Worm (Caenorhabditis elegans) whole organism, young adult: ENCODE measurements around the gene nhr-124.

Experiments used
- F10E7.11 ChIP-seq: sonication (generic microtip); optimal IDR thresholded peaks from 2 replicates; lab custom pipeline; 2017; ENCODE audit warnings: mild to moderate bottlenecking, missing genetic modification characterization, moderate library complexity, missing compliant biosample characterization
- F23B12.7 ChIP-seq: sonication (generic microtip); optimal IDR thresholded peaks from 2 replicates; lab custom pipeline; 2017; ENCODE audit warnings: missing genetic modification characterization, mild to moderate bottlenecking, missing compliant biosample characterization, antibody characterized with exemption, moderate library complexity; ENCODE audit not compliant: insufficient read depth
- F33H1.4 ChIP-seq: fragments of 200-800 bp; sonication (Bioruptor generic); IDR thresholded peaks from 2 replicates; pipeline ENCODE4 v1.3.6; 2022; ENCODE audit warnings: missing genetic modification reagents, missing genetic modification characterization, missing compliant biosample characterization
- F49E8.2 ChIP-seq: sonication (generic microtip); optimal IDR thresholded peaks from 3 replicates; lab custom pipeline; 2017; ENCODE audit warnings: missing genetic modification characterization, mild to moderate bottlenecking, missing compliant biosample characterization, antibody characterized with exemption, moderate library complexity; ENCODE audit not compliant: insufficient read depth
- Y56A3A.18 ChIP-seq: fragments of 200-800 bp; sonication (Bioruptor generic); IDR thresholded peaks from 2 replicates; pipeline ENCODE4 v1.3.6; 2022; ENCODE audit warnings: missing genetic modification reagents, missing genetic modification characterization, missing compliant biosample characterization
- ZK185.1 ChIP-seq: sonication (generic microtip); optimal IDR thresholded peaks from 2 replicates; lab custom pipeline; 2016; ENCODE audit warnings: mild to moderate bottlenecking, missing genetic modification characterization, missing compliant biosample characterization; ENCODE audit not compliant: poor library complexity, severe bottlenecking
- akir-1 ChIP-seq: fragments of 200-800 bp; sonication (Bioruptor generic); optimal IDR thresholded peaks from 2 replicates; lab custom pipeline; 2018; ENCODE audit warnings: mild to moderate bottlenecking, missing genetic modification characterization, moderate library complexity, missing compliant biosample characterization
- aptf-3 ChIP-seq: fragments of 200-800 bp; sonication (Bioruptor generic); IDR thresholded peaks from 2 replicates; pipeline ENCODE4 v1.3.6; 2022; ENCODE audit warnings: missing genetic modification characterization, missing compliant biosample characterization
- atf-7 ChIP-seq: sonication (generic microtip); optimal IDR thresholded peaks from 2 replicates; lab custom pipeline; 2017; ENCODE audit warnings: mild to moderate bottlenecking, missing genetic modification characterization, missing compliant biosample characterization
- attf-3 ChIP-seq: fragments of 200-800 bp; sonication (Bioruptor generic); conservative IDR thresholded peaks from 2 replicates; pipeline ENCODE4 v1.3.6; 2022; ENCODE audit warnings: missing genetic modification reagents, missing genetic modification characterization, missing compliant biosample characterization
- ceh-27 ChIP-seq: fragments of 200-800 bp; sonication (Bioruptor generic); optimal IDR thresholded peaks from 2 replicates; lab custom pipeline; 2018; ENCODE audit warnings: mild to moderate bottlenecking, missing genetic modification characterization, moderate library complexity, missing compliant biosample characterization
- ceh-79 ChIP-seq: sonication (generic microtip); optimal IDR thresholded peaks from 2 replicates; lab custom pipeline; 2017; ENCODE audit warnings: mild to moderate bottlenecking, missing genetic modification characterization, missing compliant biosample characterization
- ceh-91 ChIP-seq: fragments of 200-800 bp; sonication (Bioruptor generic); IDR thresholded peaks from 2 replicates; pipeline ENCODE4 v1.3.6; 2022; ENCODE audit warnings: missing genetic modification reagents, missing genetic modification characterization, missing compliant biosample characterization
- chd-7 ChIP-seq: sonication (generic microtip); optimal IDR thresholded peaks from 2 replicates; lab custom pipeline; 2016; ENCODE audit warnings: mild to moderate bottlenecking, missing genetic modification characterization, moderate library complexity, missing compliant biosample characterization
- efl-1 ChIP-seq: fragments of 150-350 bp; optimal IDR thresholded peaks from 2 replicates; lab custom pipeline; 2014; ENCODE audit warnings: missing biosample characterization, missing genetic modification reagents, missing genetic modification characterization
- egl-44 ChIP-seq: fragments of 200-800 bp; sonication (Bioruptor generic); IDR thresholded peaks from 2 replicates; pipeline ENCODE4 v1.3.6; 2022; ENCODE audit warnings: missing genetic modification reagents, missing genetic modification characterization, missing compliant biosample characterization
- egrh-3 ChIP-seq: fragments of 200-800 bp; sonication (Bioruptor generic); IDR thresholded peaks from 2 replicates; pipeline ENCODE4 v1.3.6; 2022; ENCODE audit warnings: missing genetic modification reagents, missing genetic modification characterization, missing compliant biosample characterization
- him-1 ChIP-seq: sonication (generic microtip); optimal IDR thresholded peaks from 2 replicates; lab custom pipeline; 2016; ENCODE audit warnings: missing genotype, missing genetic modification reagents, missing genetic modification characterization, missing compliant biosample characterization
- hlh-12 ChIP-seq: sonication (generic microtip); optimal IDR thresholded peaks from 2 replicates; lab custom pipeline; 2016; ENCODE audit warnings: missing genetic modification characterization, missing compliant biosample characterization
- hlh-26 ChIP-seq: fragments of 200-800 bp; sonication (Bioruptor generic); conservative IDR thresholded peaks from 2 replicates; pipeline ENCODE4 v1.3.6; 2022; ENCODE audit warnings: missing genetic modification reagents, missing genetic modification characterization, missing compliant biosample characterization
- hsf-1 ChIP-seq: fragments of 200-800 bp; sonication (Bioruptor generic); IDR thresholded peaks from 2 replicates; pipeline ENCODE4 v1.3.6; 2022; ENCODE audit warnings: missing genetic modification reagents, missing genetic modification characterization, missing compliant biosample characterization
- lag-1 ChIP-seq: fragments of 200-800 bp; sonication (Bioruptor generic); IDR thresholded peaks from 2 replicates; pipeline ENCODE4 v1.3.6; 2022; ENCODE audit warnings: missing genetic modification reagents, missing genetic modification characterization, missing compliant biosample characterization
- let-526 ChIP-seq: fragments of 200-800 bp; sonication (Bioruptor generic); IDR thresholded peaks from 2 replicates; pipeline ENCODE4 v1.3.6; 2022; ENCODE audit warnings: missing genetic modification reagents, missing genetic modification characterization, missing compliant biosample characterization
- lsl-1 ChIP-seq: fragments of 200-800 bp; sonication (Bioruptor generic); optimal IDR thresholded peaks from 2 replicates; lab custom pipeline; 2018; ENCODE audit warnings: mild to moderate bottlenecking, missing genetic modification characterization, moderate library complexity, missing compliant biosample characterization
- madf-3 ChIP-seq: fragments of 200-800 bp; sonication (Bioruptor generic); IDR thresholded peaks from 2 replicates; pipeline ENCODE4 v1.3.6; 2022; ENCODE audit warnings: missing genetic modification reagents, missing genetic modification characterization, missing compliant biosample characterization
- madf-6 ChIP-seq: fragments of 200-800 bp; sonication (Bioruptor generic); IDR thresholded peaks from 2 replicates; pipeline ENCODE4 v1.3.6; 2022; ENCODE audit warnings: missing genetic modification reagents, missing genetic modification characterization, missing compliant biosample characterization
- madf-8 ChIP-seq: fragments of 200-800 bp; sonication (Bioruptor generic); conservative IDR thresholded peaks from 2 replicates; pipeline ENCODE4 v1.3.6; 2022; ENCODE audit warnings: missing genetic modification reagents, missing genetic modification characterization, missing compliant biosample characterization
- mcd-1 ChIP-seq: fragments of 200-800 bp; sonication (Bioruptor generic); IDR thresholded peaks from 2 replicates; pipeline ENCODE4 v1.3.6; 2022; ENCODE audit warnings: missing genetic modification reagents, missing genetic modification characterization, missing compliant biosample characterization
- nfya-1 ChIP-seq: sonication (generic microtip); optimal IDR thresholded peaks from 2 replicates; lab custom pipeline; 2017; ENCODE audit warnings: antibody characterized with exemption, missing compliant biosample characterization, missing genetic modification characterization, borderline replicate concordance; ENCODE audit not compliant: insufficient read depth
- nfya-2 ChIP-seq: fragments of 200-800 bp; sonication (Bioruptor generic); IDR thresholded peaks from 2 replicates; pipeline ENCODE4 v1.3.6; 2022; ENCODE audit warnings: missing genetic modification reagents, missing genetic modification characterization, missing compliant biosample characterization
- nfyb-1 ChIP-seq: fragments of 200-800 bp; sonication (Bioruptor generic); IDR thresholded peaks from 2 replicates; pipeline ENCODE4 v1.3.6; 2022; ENCODE audit warnings: missing genetic modification reagents, missing genetic modification characterization, missing compliant biosample characterization
- nhr-120 ChIP-seq: fragments of 200-800 bp; sonication (Bioruptor generic); IDR thresholded peaks from 2 replicates; pipeline ENCODE4 v1.3.6; 2022; ENCODE audit warnings: missing genetic modification characterization, missing compliant biosample characterization
- repo-1 ChIP-seq: sonication (generic microtip); optimal IDR thresholded peaks from 2 replicates; lab custom pipeline; 2017; ENCODE audit warnings: mild to moderate bottlenecking, missing genetic modification characterization, missing compliant biosample characterization
- sptf-2 ChIP-seq: fragments of 200-800 bp; sonication (Bioruptor generic); optimal IDR thresholded peaks from 2 replicates; lab custom pipeline; 2018; ENCODE audit warnings: mild to moderate bottlenecking, missing genetic modification characterization, missing compliant biosample characterization
- zim-3 ChIP-seq: sonication (generic microtip); optimal IDR thresholded peaks from 2 replicates; lab custom pipeline; 2017; ENCODE audit warnings: mild to moderate bottlenecking, missing genetic modification characterization, moderate library complexity, missing compliant biosample characterization
- ztf-18 ChIP-seq: sonication (generic microtip); optimal IDR thresholded peaks from 2 replicates; lab custom pipeline; 2016; ENCODE audit warnings: missing genotype, mild to moderate bottlenecking, missing genetic modification characterization, missing compliant biosample characterization
- ztf-22 ChIP-seq: fragments of 200-800 bp; sonication (Bioruptor generic); optimal IDR thresholded peaks from 2 replicates; lab custom pipeline; 2018; ENCODE audit warnings: mild to moderate bottlenecking, missing genetic modification characterization, moderate library complexity, missing compliant biosample characterization
- ztf-25 ChIP-seq: fragments of 200-800 bp; sonication (Bioruptor generic); IDR thresholded peaks from 2 replicates; pipeline ENCODE4 v1.3.6; 2022; ENCODE audit warnings: missing genetic modification reagents, missing genetic modification characterization, missing compliant biosample characterization
- ztf-26 ChIP-seq: sonication (generic microtip); optimal IDR thresholded peaks from 2 replicates; lab custom pipeline; 2017; ENCODE audit warnings: missing genetic modification characterization, missing compliant biosample characterization

The nhr-124 gene

DNA sequence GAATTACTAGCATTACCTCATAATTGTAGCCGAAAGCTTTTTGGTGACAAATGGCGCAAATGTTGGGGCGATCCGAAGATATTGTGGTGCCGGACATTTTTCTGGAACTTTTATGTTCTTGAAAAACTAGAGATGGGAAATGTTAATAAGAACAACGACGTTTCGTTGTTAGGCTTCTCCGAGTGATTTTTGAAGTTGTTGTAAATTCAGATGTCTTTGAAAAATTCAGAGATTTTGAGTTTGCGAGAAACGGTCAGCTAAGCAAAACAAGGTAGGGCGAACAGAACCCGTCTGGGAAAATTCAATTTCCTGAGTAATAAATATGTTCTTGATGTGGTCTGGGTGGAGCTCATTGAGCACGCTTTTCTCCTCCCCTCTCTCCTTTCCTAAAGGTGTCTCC is at the start of gene nhr-124:
TSS of gene nhr-124 (minus strand) at position 101 of the 400 bp plus-strand sequence.
- TF ChIP-seq madf-8 (GFP tag; lab: Robert Waterston, UW) (no peak), F49E8.2 (no peak), chd-7 (tag; lab: Kevin White, UChicago) (no peak), madf-6 (GFP tag; lab: Robert Waterston, UW) (no peak), hlh-12 (no peak), efl-1 (GFP tag; lab: Kevin White, UChicago) (no peak), madf-3 (GFP tag; lab: Robert Waterston, UW) (no peak), him-1 (tag; lab: Kevin White, UChicago) (no peak), mcd-1 (GFP tag; lab: Robert Waterston, UW) (no peak), ztf-18 (tag; lab: Kevin White, UChicago) (no peak), nfyb-1 (GFP tag; lab: Robert Waterston, UW) (no peak), lsl-1 (GFP tag; lab: Kevin White, UChicago) (no peak), nhr-120 (GFP tag; lab: Robert Waterston, UW) (no peak)

DNA sequence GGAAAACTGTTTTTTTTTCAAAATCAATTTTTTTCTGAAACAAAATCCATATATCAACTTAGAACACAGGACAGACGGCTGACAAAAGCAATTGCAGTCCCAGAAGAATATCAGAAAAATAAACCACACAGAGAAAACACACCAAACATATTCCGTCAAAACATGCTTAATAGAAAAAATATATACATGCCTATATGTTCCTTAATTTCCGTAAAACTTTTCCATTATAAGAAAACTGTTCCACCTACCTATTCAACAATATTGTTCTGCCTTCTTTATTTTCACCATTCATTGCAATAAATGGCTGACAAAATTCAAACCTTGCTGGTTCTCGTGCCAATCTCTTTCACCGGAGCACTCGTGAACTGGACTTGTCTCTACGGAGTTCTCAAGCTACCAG is 45.3 kb upstream of the nhr-124 start, which contains the start of gene srx-63:
TSS of gene srx-63 (plus strand) at position 301 of the 400 bp plus-strand sequence.
- TF ChIP-seq sptf-2 (GFP tag; lab: Kevin White, UChicago) (no peak), ceh-79 (tag; lab: Kevin White, UChicago) (no peak), ztf-26 (no peak), zim-3 (tag; lab: Kevin White, UChicago) (no peak), ztf-25 (no peak), egl-44 (GFP tag; lab: Robert Waterston, UW) (no peak), ztf-22 (no peak), akir-1 (no peak)

DNA sequence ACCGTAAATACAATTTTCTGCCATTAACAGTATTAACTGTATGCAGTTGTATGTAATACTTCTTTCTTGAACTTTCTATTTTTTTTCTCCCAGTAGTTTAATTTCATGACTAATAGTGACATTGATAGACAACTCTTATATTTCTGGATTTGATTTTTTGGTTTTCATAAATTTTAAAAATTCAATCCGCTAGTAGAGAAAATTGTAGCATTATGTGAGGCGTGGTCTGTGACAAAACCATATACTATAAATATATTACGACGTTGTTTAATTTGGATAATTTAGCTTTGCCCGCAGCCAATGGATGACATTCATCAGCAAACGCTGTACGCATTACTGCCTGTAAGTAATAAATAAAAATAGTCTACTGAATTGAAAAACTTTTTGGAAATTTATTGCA is 43.1 kb upstream of the nhr-124 start, which contains the start of gene srx-64:
TSS of gene srx-64 (plus strand) at position 301 of the 400 bp plus-strand sequence.
- no peak for TF ChIP-seq let-526
- no peak for TF ChIP-seq repo-1 (tag; lab: Kevin White, UChicago)
- no peak for TF ChIP-seq F10E7.11 (tag; lab: Kevin White, UChicago)
- no peak for TF ChIP-seq ceh-27 (GFP tag; lab: Kevin White, UChicago)
- no peak for TF ChIP-seq Y56A3A.18 (GFP tag; lab: Robert Waterston, UW)
- no peak for TF ChIP-seq ceh-91 (GFP tag; lab: Robert Waterston, UW)
- TF ChIP-seq hlh-26 (GFP tag; lab: Robert Waterston, UW): no peak
- no peak for TF ChIP-seq F49E8.2
- TF ChIP-seq ZK185.1 (tag; lab: Kevin White, UChicago): no peak
- no peak for TF ChIP-seq aptf-3 (GFP tag; lab: Robert Waterston, UW)
- TF ChIP-seq lag-1 (GFP tag; lab: Robert Waterston, UW): no peak
- TF ChIP-seq nfya-2 (GFP tag; lab: Robert Waterston, UW): no peak
- no peak for TF ChIP-seq nfya-1 (tag; lab: Kevin White, UChicago)
- no peak for TF ChIP-seq egrh-3 (GFP tag; lab: Robert Waterston, UW)
- TF ChIP-seq F23B12.7 (tag; lab: Kevin White, UChicago): no peak
- no peak for TF ChIP-seq atf-7 (tag; lab: Kevin White, UChicago)
- no peak for TF ChIP-seq hsf-1 (GFP tag; lab: Robert Waterston, UW)
- no peak for TF ChIP-seq F33H1.4
- no peak for TF ChIP-seq madf-6 (GFP tag; lab: Robert Waterston, UW)
- no peak for TF ChIP-seq attf-3 (GFP tag; lab: Robert Waterston, UW)
